Worm (Caenorhabditis elegans) whole organism, mixed stage, embryonic: Measurements from ENCODE around the gene fask-1.

Experiments used
- ceh-39 ChIP-seq: fragments of 150-350 bp; optimal IDR thresholded peaks from 2 replicates; lab custom pipeline; 2014; ENCODE audit warnings: missing biosample characterization, missing genetic modification characterization
- ceh-43 ChIP-seq: fragments of 200-800 bp; sonication (Bioruptor generic); optimal IDR thresholded peaks from 2 replicates; lab custom pipeline; 2018; ENCODE audit warnings: mild to moderate bottlenecking, missing genetic modification characterization, moderate library complexity, missing compliant biosample characterization
- ces-1 ChIP-seq: fragments of 150-350 bp; optimal IDR thresholded peaks from 2 replicates; lab custom pipeline; 2014; ENCODE audit warnings: missing biosample characterization, missing genetic modification reagents, missing genetic modification characterization
- elt-1 ChIP-seq: sonication (generic microtip); optimal IDR thresholded peaks from 2 replicates; lab custom pipeline; 2017; ENCODE audit warnings: missing genetic modification characterization, mild to moderate bottlenecking, missing compliant biosample characterization, antibody characterized with exemption, moderate library complexity, borderline replicate concordance; ENCODE audit not compliant: insufficient read depth
- ham-2 ChIP-seq: fragments of 200-800 bp; sonication (Bioruptor generic); optimal IDR thresholded peaks from 2 replicates; lab custom pipeline; 2018; ENCODE audit warnings: mild to moderate bottlenecking, missing genetic modification characterization, missing compliant biosample characterization
- mls-2 ChIP-seq: sonication (generic microtip); optimal IDR thresholded peaks from 2 replicates; lab custom pipeline; 2016; ENCODE audit warnings: mild to moderate bottlenecking, missing genetic modification characterization, moderate library complexity, missing compliant biosample characterization
- nhr-12 ChIP-seq: fragments of 150-350 bp; optimal IDR thresholded peaks from 2 replicates; lab custom pipeline; 2014; ENCODE audit warnings: missing biosample characterization, missing genetic modification characterization
- nhr-237 ChIP-seq: fragments of 150-350 bp; optimal IDR thresholded peaks from 2 replicates; lab custom pipeline; 2014; ENCODE audit warnings: missing biosample characterization, missing genetic modification characterization
- sem-2 ChIP-seq: fragments of 200-800 bp; sonication (Bioruptor generic); optimal IDR thresholded peaks from 2 replicates; lab custom pipeline; 2018; ENCODE audit warnings: mild to moderate bottlenecking, missing genetic modification characterization, missing compliant biosample characterization
- snpc-4 ChIP-seq: fragments of 150-350 bp; optimal IDR thresholded peaks from 2 replicates; lab custom pipeline; 2014; ENCODE audit warnings: missing biosample characterization, missing genetic modification characterization
- sptf-1 ChIP-seq: sonication (generic microtip); optimal IDR thresholded peaks from 2 replicates; lab custom pipeline; 2017; ENCODE audit warnings: mild to moderate bottlenecking, missing genetic modification characterization, moderate library complexity, missing compliant biosample characterization
- unc-62 ChIP-seq: fragments of 150-350 bp; optimal IDR thresholded peaks from 2 replicates; lab custom pipeline; 2014; ENCODE audit warnings: missing biosample characterization, missing genetic modification reagents, missing genetic modification characterization
- ztf-11 ChIP-seq: fragments of 150-350 bp; optimal IDR thresholded peaks from 2 replicates; lab custom pipeline; 2014; ENCODE audit warnings: missing biosample characterization, missing genetic modification characterization

ce11 chrIV:13082106-13082505 is 18.4 kb upstream of the fask-1 start:
- TF ChIP-seq mls-2 (tag; lab: Kevin White, UChicago), result no peak
- no peak for TF ChIP-seq ceh-39 (tag; lab: Kevin White, UChicago)
- no peak for TF ChIP-seq ham-2 (GFP tag; lab: Kevin White, UChicago)
- TF ChIP-seq snpc-4, result no peak
- TF ChIP-seq elt-1, result no peak
- no peak for TF ChIP-seq unc-62 (GFP tag; lab: Kevin White, UChicago)
- TF ChIP-seq sptf-1 (tag; lab: Kevin White, UChicago), result no peak
- TF ChIP-seq sem-2 (GFP tag; lab: Kevin White, UChicago), result no peak
- no peak for TF ChIP-seq nhr-12
- no peak for TF ChIP-seq ces-1 (GFP tag; lab: Kevin White, UChicago)
- TF ChIP-seq ztf-11 (tag; lab: Kevin White, UChicago), result no peak
- no peak for TF ChIP-seq nhr-237 (tag; lab: Kevin White, UChicago)
- TF ChIP-seq ceh-43 (GFP tag; lab: Kevin White, UChicago), result no peak
